Fruit fly (Drosophila melanogaster): Measurements from ENCODE around the gene CG11597.

dm6 chr3L:11825560-11826153 is 3.6 kb upstream of the CG11597 start, which contains the start of gene CG32095:
- TF ChIP-seq EcR (GFP tag; optimal IDR thresholded peaks at IDR 0.05): no peak
- no peak for TF ChIP-seq usp (GFP tag; optimal IDR thresholded peaks at IDR 0.05)
- no peak for TF ChIP-seq psq (optimal IDR thresholded peaks at IDR 0.05)
